Worm (Caenorhabditis elegans): ENCODE data around the gene F09F9.3.
A peak's percentile ranks its signal among the peaks of the same experiment; 100 is the strongest.

Gene F09F9.3

DNA sequence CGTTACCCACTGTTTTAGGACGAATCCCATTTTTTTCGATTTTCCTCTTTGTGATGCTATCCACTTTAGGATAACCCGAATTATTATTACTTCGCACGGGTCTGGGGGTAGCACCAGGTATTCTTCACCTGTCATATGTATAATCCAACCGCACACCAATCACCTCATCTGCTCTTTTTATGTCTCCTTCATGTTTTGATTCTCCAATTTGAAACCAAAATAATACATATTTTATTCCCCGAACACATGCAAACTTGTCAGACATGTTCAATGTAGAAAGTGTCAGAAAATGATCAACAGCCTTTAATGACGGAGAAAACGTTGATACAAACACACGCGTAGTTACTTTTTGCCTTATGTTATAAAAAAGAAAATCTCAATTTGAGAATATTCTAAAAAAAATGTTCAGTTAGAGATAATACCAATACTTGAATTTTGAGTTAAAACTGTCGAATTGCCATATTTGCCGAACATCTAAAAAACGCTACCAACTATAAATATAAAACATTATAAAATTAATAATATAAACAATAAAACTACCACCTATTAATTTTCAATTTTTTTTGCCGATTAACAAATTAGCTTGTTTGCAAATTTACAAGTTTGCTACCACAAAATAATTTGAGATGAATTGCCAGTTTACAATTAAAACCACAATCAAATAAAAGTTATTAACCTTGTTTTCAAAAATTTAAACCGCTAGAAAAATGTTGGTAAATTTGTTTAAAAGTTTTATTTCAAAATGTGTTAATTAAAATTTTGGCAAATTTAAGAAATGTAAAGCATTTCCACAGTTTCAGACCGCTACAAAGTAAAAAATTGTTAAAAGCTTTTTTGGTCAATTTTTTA, 27.0 kb upstream of the F09F9.3 start (continued):
- TF ChIP-seq dpl-1 (GFP tag; optimal IDR thresholded peaks at IDR 0.05) (no peak), B0019.2 (GFP tag; conservative IDR thresholded peaks at IDR 0.05) (no peak), rec-8 (tag; optimal IDR thresholded peaks at IDR 0.05) (no peak), attf-3 (GFP tag; conservative IDR thresholded peaks at IDR 0.05) (no peak), ekl-4 (GFP tag; IDR thresholded peaks at IDR 0.05) (no peak), hlh-26 (GFP tag; conservative IDR thresholded peaks at IDR 0.05) (no peak), snpc-4 (GFP tag; optimal IDR thresholded peaks at IDR 0.05) (no peak), snpc-4 (tag; optimal IDR thresholded peaks at IDR 0.05) (peak in 2 of 4 experiments; percentile 22 to 42), gei-17 (GFP tag; optimal IDR thresholded peaks at IDR 0.05) (peak; percentile 26), B0261.1 (tag; optimal IDR thresholded peaks at IDR 0.05) (no peak), ZK185.1 (tag; optimal IDR thresholded peaks at IDR 0.05; ENCODE audit: poor library complexity, severe bottlenecking) (peak; percentile 33), aptf-2 (GFP tag; conservative IDR thresholded peaks at IDR 0.05) (no peak), nhr-179 (tag; optimal IDR thresholded peaks at IDR 0.05) (no peak), zfh-2 (GFP tag; conservative IDR thresholded peaks at IDR 0.05) (no peak), F57C9.4 (tag; optimal IDR thresholded peaks at IDR 0.05) (peak; percentile 56), ceh-58 (GFP tag; IDR thresholded peaks at IDR 0.05) (no peak), repo-1 (tag; optimal IDR thresholded peaks at IDR 0.05) (peak; percentile 69), ceh-91 (GFP tag; IDR thresholded peaks at IDR 0.05) (no peak), sdz-38 (tag; optimal IDR thresholded peaks at IDR 0.05) (no peak), ceh-100 (GFP tag; IDR thresholded peaks at IDR 0.05) (no peak; the same call in 1 of the 2 replicates), ztf-28 (GFP tag; IDR thresholded peaks at IDR 0.05) (no peak), attf-6 (GFP tag; IDR thresholded peaks at IDR 0.05) (no peak), Y95B8A.8 (GFP tag; IDR thresholded peaks at IDR 0.05) (no peak), mcd-1 (GFP tag; IDR thresholded peaks at IDR 0.05) (no peak), madf-3 (GFP tag; IDR thresholded peaks at IDR 0.05) (peak; percentile 70), nhr-90 (tag; optimal IDR thresholded peaks at IDR 0.05) (peak; percentile 90), nhr-80 (tag; optimal IDR thresholded peaks at IDR 0.05) (peak; percentile 48), lin-54 (GFP tag; optimal IDR thresholded peaks at IDR 0.05) (no peak), ztf-25 (GFP tag; IDR thresholded peaks at IDR 0.05) (no peak), egl-18 (GFP tag; IDR thresholded peaks at IDR 0.05) (peak; percentile 47; the same call in 1 of the 2 replicates), hmg-1.2 (GFP tag; IDR thresholded peaks at IDR 0.05) (no peak; the same call in 1 of the 2 replicates), sea-2 (GFP tag; IDR thresholded peaks at IDR 0.05) (no peak), dpff-1 (tag; optimal IDR thresholded peaks at IDR 0.05) (peak; percentile 71), ccch-3 (GFP tag; optimal IDR thresholded peaks at IDR 0.05) (no peak), chd-7 (tag; optimal IDR thresholded peaks at IDR 0.05) (peak; percentile 48), hrde-1 (tag; optimal IDR thresholded peaks at IDR 0.05; ENCODE audit: borderline replicate concordance) (no peak), him-1 (tag; optimal IDR thresholded peaks at IDR 0.05) (no peak), madf-10 (tag; optimal IDR thresholded peaks at IDR 0.05) (peak; percentile 73), sptf-2 (GFP tag; optimal IDR thresholded peaks at IDR 0.05) (no peak), ztf-26 (tag; optimal IDR thresholded peaks at IDR 0.05) (no peak), tbx-9 (tag; optimal IDR thresholded peaks at IDR 0.05; ENCODE audit: borderline replicate concordance) (peak; percentile 23), F39B2.1 (GFP tag; IDR thresholded peaks at IDR 0.05) (peak; percentile 43), lin-26 (GFP tag; IDR thresholded peaks at IDR 0.05) (no peak; the same call in 1 of the 2 replicates), lin-40 (tag; optimal IDR thresholded peaks at IDR 0.05) (peak; percentile 55), C06A6.2 (GFP tag; conservative IDR thresholded peaks at IDR 0.05) (peak; percentile 27), pbrm-1 (GFP tag; IDR thresholded peaks at IDR 0.05) (peak; percentile 74; the same call in 1 of the 2 replicates), F37B4.10 (GFP tag; IDR thresholded peaks at IDR 0.05) (no peak), somi-1 (GFP tag; optimal IDR thresholded peaks at IDR 0.05) (peak; percentile 11)
